Worm (Caenorhabditis elegans) whole organism, young adult: ENCODE measurements around the gene C46C2.2.
A peak's percentile ranks its signal among the peaks of the same experiment; 100 is the strongest.

Experiments
- B0019.2 ChIP-seq: fragments of 200-800 bp; sonication (Bioruptor generic); conservative IDR thresholded peaks from 2 replicates; pipeline ENCODE4 v1.3.6; 2022; ENCODE audit warnings: missing genetic modification reagents, missing genetic modification characterization, missing compliant biosample characterization
- B0035.1 ChIP-seq: sonication (generic microtip); optimal IDR thresholded peaks from 2 replicates; lab custom pipeline; 2016; ENCODE audit warnings: missing genetic modification characterization, mild to moderate bottlenecking, missing compliant biosample characterization, missing genotype, missing genetic modification reagents
- F10E7.11 ChIP-seq: sonication (generic microtip); optimal IDR thresholded peaks from 2 replicates; lab custom pipeline; 2017; ENCODE audit warnings: mild to moderate bottlenecking, missing genetic modification characterization, moderate library complexity, missing compliant biosample characterization
- F52B5.7 ChIP-seq: sonication (generic microtip); optimal IDR thresholded peaks from 2 replicates; lab custom pipeline; 2016; ENCODE audit warnings: mild to moderate bottlenecking, missing genetic modification characterization, missing compliant biosample characterization
- F57C9.4 ChIP-seq: sonication (generic microtip); optimal IDR thresholded peaks from 2 replicates; lab custom pipeline; 2017; ENCODE audit warnings: mild to moderate bottlenecking, missing genetic modification characterization, missing compliant biosample characterization
- Y53F4B.3 ChIP-seq: fragments of 200-800 bp; sonication (Bioruptor generic); IDR thresholded peaks from 2 replicates; pipeline ENCODE4 v1.3.6; 2022; ENCODE audit warnings: missing genetic modification reagents, missing genetic modification characterization, missing compliant biosample characterization
- Y56A3A.18 ChIP-seq: fragments of 200-800 bp; sonication (Bioruptor generic); IDR thresholded peaks from 2 replicates; pipeline ENCODE4 v1.3.6; 2022; ENCODE audit warnings: missing genetic modification reagents, missing genetic modification characterization, missing compliant biosample characterization
- akir-1 ChIP-seq: fragments of 200-800 bp; sonication (Bioruptor generic); optimal IDR thresholded peaks from 2 replicates; lab custom pipeline; 2018; ENCODE audit warnings: mild to moderate bottlenecking, missing genetic modification characterization, moderate library complexity, missing compliant biosample characterization
- attf-5 ChIP-seq: fragments of 200-800 bp; sonication (Bioruptor generic); optimal IDR thresholded peaks from 2 replicates; lab custom pipeline; 2018; ENCODE audit warnings: mild to moderate bottlenecking, missing genetic modification characterization, missing compliant biosample characterization
- cebp-1 ChIP-seq, 2 experiments: fragments of 200-800 bp in 1 of 2; sonication (Bioruptor generic) in 1 of 2; sonication (generic microtip) in 1 of 2; IDR thresholded peaks in 1 of 2; optimal IDR thresholded peaks in 1 of 2; 2 replicates each; pipeline versions ENCODE4 v1.3.6 to Lab custom; 2017 to 2022; ENCODE audit warnings: missing compliant biosample characterization in 2 of 2, missing genetic modification characterization in 2 of 2, mild to moderate bottlenecking in 1 of 2, missing genetic modification reagents in 1 of 2, moderate library complexity in 1 of 2
- ceh-100 ChIP-seq: fragments of 200-800 bp; sonication (Bioruptor generic); IDR thresholded peaks from 2 replicates; pipeline ENCODE4 v1.3.6; 2022; ENCODE audit warnings: missing genetic modification reagents, missing genetic modification characterization, missing compliant biosample characterization
- ceh-27 ChIP-seq: fragments of 200-800 bp; sonication (Bioruptor generic); optimal IDR thresholded peaks from 2 replicates; lab custom pipeline; 2018; ENCODE audit warnings: mild to moderate bottlenecking, missing genetic modification characterization, moderate library complexity, missing compliant biosample characterization
- ceh-58 ChIP-seq: fragments of 200-800 bp; sonication (Bioruptor generic); IDR thresholded peaks from 2 replicates; pipeline ENCODE4 v1.3.6; 2022; ENCODE audit warnings: missing genetic modification characterization, missing compliant biosample characterization
- ceh-79 ChIP-seq: sonication (generic microtip); optimal IDR thresholded peaks from 2 replicates; lab custom pipeline; 2017; ENCODE audit warnings: mild to moderate bottlenecking, missing genetic modification characterization, missing compliant biosample characterization
- chd-7 ChIP-seq: sonication (generic microtip); optimal IDR thresholded peaks from 2 replicates; lab custom pipeline; 2016; ENCODE audit warnings: mild to moderate bottlenecking, missing genetic modification characterization, moderate library complexity, missing compliant biosample characterization
- dox-1 ChIP-seq: fragments of 200-800 bp; sonication (Bioruptor generic); IDR thresholded peaks from 2 replicates; pipeline ENCODE4 v1.3.6; 2022; ENCODE audit warnings: missing genetic modification reagents, missing genetic modification characterization, missing compliant biosample characterization
- dpff-1 ChIP-seq: sonication (generic microtip); optimal IDR thresholded peaks from 2 replicates; lab custom pipeline; 2017; ENCODE audit warnings: mild to moderate bottlenecking, missing genetic modification characterization, missing compliant biosample characterization
- egl-44 ChIP-seq: fragments of 200-800 bp; sonication (Bioruptor generic); IDR thresholded peaks from 2 replicates; pipeline ENCODE4 v1.3.6; 2022; ENCODE audit warnings: missing genetic modification reagents, missing genetic modification characterization, missing compliant biosample characterization
- ekl-4 ChIP-seq: fragments of 200-800 bp; sonication (Bioruptor generic); IDR thresholded peaks from 2 replicates; pipeline ENCODE4 v1.3.6; 2022; ENCODE audit warnings: missing genetic modification reagents, missing genetic modification characterization, missing compliant biosample characterization
- hmg-1.2 ChIP-seq: fragments of 200-800 bp; sonication (Bioruptor generic); IDR thresholded peaks from 2 replicates; pipeline ENCODE4 v1.3.6; 2022; ENCODE audit warnings: missing genetic modification reagents, missing genetic modification characterization, missing compliant biosample characterization
- hsf-1 ChIP-seq: fragments of 200-800 bp; sonication (Bioruptor generic); IDR thresholded peaks from 2 replicates; pipeline ENCODE4 v1.3.6; 2022; ENCODE audit warnings: missing genetic modification reagents, missing genetic modification characterization, missing compliant biosample characterization
- lag-1 ChIP-seq: fragments of 200-800 bp; sonication (Bioruptor generic); IDR thresholded peaks from 2 replicates; pipeline ENCODE4 v1.3.6; 2022; ENCODE audit warnings: missing genetic modification reagents, missing genetic modification characterization, missing compliant biosample characterization
- let-607 ChIP-seq, 2 experiments: fragments of 200-800 bp in 1 of 2; sonication (Bioruptor generic) in 1 of 2; sonication (generic microtip) in 1 of 2; optimal IDR thresholded peaks; 2 replicates each; lab custom pipeline; 2016 to 2018; ENCODE audit warnings: mild to moderate bottlenecking in 2 of 2, missing compliant biosample characterization in 2 of 2, missing genetic modification characterization in 2 of 2, moderate library complexity in 2 of 2, missing genotype in 1 of 2
- lin-35 ChIP-seq, 3 experiments: fragments of 150-350 bp in 2 of 3; sonication (generic microtip) in 1 of 3; optimal IDR thresholded peaks; 2 replicates each; lab custom pipeline; 2014 to 2018; ENCODE audit warnings: missing biosample characterization in 3 of 3, missing genetic modification characterization in 3 of 3, missing genetic modification reagents in 3 of 3
- lin-40 ChIP-seq: sonication (generic microtip); optimal IDR thresholded peaks from 2 replicates; lab custom pipeline; 2016; ENCODE audit warnings: missing genetic modification characterization, mild to moderate bottlenecking, missing compliant biosample characterization, missing genotype, missing genetic modification reagents
- lin-54 ChIP-seq: fragments of 200-800 bp; sonication (Bioruptor generic); optimal IDR thresholded peaks from 2 replicates; lab custom pipeline; 2018; ENCODE audit warnings: mild to moderate bottlenecking, missing genetic modification characterization, missing compliant biosample characterization
- lsy-27 ChIP-seq: sonication (generic microtip); optimal IDR thresholded peaks from 2 replicates; lab custom pipeline; 2017; ENCODE audit warnings: missing genetic modification characterization, mild to moderate bottlenecking, missing compliant biosample characterization, antibody characterized with exemption, missing genotype, borderline replicate concordance; ENCODE audit not compliant: insufficient read depth
- madf-6 ChIP-seq: fragments of 200-800 bp; sonication (Bioruptor generic); IDR thresholded peaks from 2 replicates; pipeline ENCODE4 v1.3.6; 2022; ENCODE audit warnings: missing genetic modification reagents, missing genetic modification characterization, missing compliant biosample characterization
- nfya-2 ChIP-seq: fragments of 200-800 bp; sonication (Bioruptor generic); IDR thresholded peaks from 2 replicates; pipeline ENCODE4 v1.3.6; 2022; ENCODE audit warnings: missing genetic modification reagents, missing genetic modification characterization, missing compliant biosample characterization
- nhr-120 ChIP-seq: fragments of 200-800 bp; sonication (Bioruptor generic); IDR thresholded peaks from 2 replicates; pipeline ENCODE4 v1.3.6; 2022; ENCODE audit warnings: missing genetic modification characterization, missing compliant biosample characterization
- nhr-80 ChIP-seq: sonication (generic microtip); optimal IDR thresholded peaks from 2 replicates; lab custom pipeline; 2016; ENCODE audit warnings: missing genetic modification characterization, missing compliant biosample characterization
- rcor-1 ChIP-seq: fragments of 200-800 bp; sonication (Bioruptor generic); IDR thresholded peaks from 2 replicates; pipeline ENCODE4 v1.3.6; 2022; ENCODE audit warnings: missing genetic modification reagents, missing genetic modification characterization, missing compliant biosample characterization
- rec-8 ChIP-seq, 2 experiments: sonication (generic microtip); optimal IDR thresholded peaks; 2 replicates each; lab custom pipeline; 2016; ENCODE audit warnings: mild to moderate bottlenecking in 2 of 2, missing genetic modification characterization in 2 of 2, missing genetic modification reagents in 2 of 2, missing genotype in 2 of 2, missing biosample characterization in 1 of 2, missing compliant biosample characterization in 1 of 2, moderate library complexity in 1 of 2
- tlf-1 ChIP-seq: fragments of 200-800 bp; sonication (Bioruptor generic); optimal IDR thresholded peaks from 2 replicates; lab custom pipeline; 2018; ENCODE audit warnings: mild to moderate bottlenecking, missing genetic modification characterization, missing compliant biosample characterization
- ztf-18 ChIP-seq: sonication (generic microtip); optimal IDR thresholded peaks from 2 replicates; lab custom pipeline; 2016; ENCODE audit warnings: missing genotype, mild to moderate bottlenecking, missing genetic modification characterization, missing compliant biosample characterization
- ztf-26 ChIP-seq: sonication (generic microtip); optimal IDR thresholded peaks from 2 replicates; lab custom pipeline; 2017; ENCODE audit warnings: missing genetic modification characterization, missing compliant biosample characterization

C46C2.2 gene

ce11 chrIV:9215824-9216223 is 1.7 kb upstream of the C46C2.2 start:
- TF ChIP-seq lag-1 (GFP tag; lab: Robert Waterston, UW) (no peak), hmg-1.2 (no peak), dox-1 (GFP tag; lab: Robert Waterston, UW) (no peak), tlf-1 (no peak), ztf-18 (tag; lab: Kevin White, UChicago) (no peak)

- TF ChIP-seq hmg-1.2 = peak; percentile 62; the same call in 1 of the 2 replicates
- TF ChIP-seq dpff-1 = no peak
- no peak for TF ChIP-seq cebp-1 (GFP tag; IDR thresholded peaks at IDR 0.05; lab: Robert Waterston, UW)
- TF ChIP-seq cebp-1 (tag; optimal IDR thresholded peaks at IDR 0.05; lab: Kevin White, UChicago) = peak; percentile 15
- no peak for TF ChIP-seq ceh-79 (tag; lab: Kevin White, UChicago)
- peak in 1 of 3 experiments; percentile 34 for TF ChIP-seq lin-35 (GFP tag; optimal IDR thresholded peaks at IDR 0.05; lab: Kevin White, UChicago)
- TF ChIP-seq rec-8 (tag; optimal IDR thresholded peaks at IDR 0.05; lab: Kevin White, UChicago) = no peak
- TF ChIP-seq ekl-4 = no peak
- no peak for TF ChIP-seq madf-6 (GFP tag; lab: Robert Waterston, UW)
- TF ChIP-seq F57C9.4 (tag; lab: Kevin White, UChicago) = no peak
- TF ChIP-seq lin-40 (tag; lab: Kevin White, UChicago) = peak; percentile 9
- TF ChIP-seq akir-1 = no peak
- TF ChIP-seq hsf-1 = no peak
- TF ChIP-seq ceh-27 (GFP tag; lab: Kevin White, UChicago) = peak; percentile 10
Observed at ce11 chrIV:9216437-9216836, 1.1 kb upstream of the C46C2.2 start.

ce11 chrIV:9216956-9217355 is 570 bp upstream of the C46C2.2 start:
- TF ChIP-seq Y53F4B.3 (GFP tag; lab: Robert Waterston, UW) (no peak), B0035.1 (tag; lab: Kevin White, UChicago) (no peak), rcor-1 (GFP tag; lab: Robert Waterston, UW) (no peak), nhr-80 (tag; lab: Kevin White, UChicago) (peak; percentile 81), dox-1 (GFP tag; lab: Robert Waterston, UW) (no peak), egl-44 (GFP tag; lab: Robert Waterston, UW) (no peak), chd-7 (no peak), nfya-2 (no peak), lin-54 (GFP tag; lab: Kevin White, UChicago) (no peak), attf-5 (peak; percentile 24), B0019.2 (GFP tag; lab: Robert Waterston, UW) (no peak), ceh-58 (no peak)

- TF ChIP-seq let-607 (tag; optimal IDR thresholded peaks at IDR 0.05; lab: Kevin White, UChicago) = no peak
- TF ChIP-seq ceh-100 (GFP tag; lab: Robert Waterston, UW) = no peak
- TF ChIP-seq nfya-2 = no peak
- no peak for TF ChIP-seq F52B5.7
- no peak for TF ChIP-seq nhr-120 (GFP tag; lab: Robert Waterston, UW)
- TF ChIP-seq lsy-27 = no peak
- no peak for TF ChIP-seq Y56A3A.18 (GFP tag; lab: Robert Waterston, UW)
- no peak for TF ChIP-seq ztf-26 (tag; lab: Kevin White, UChicago)
- TF ChIP-seq F57C9.4 (tag; lab: Kevin White, UChicago) = no peak
- TF ChIP-seq F10E7.11 (tag; lab: Kevin White, UChicago) = no peak
Observed at ce11 chrIV:9218415-9218814, 889 bp downstream of the C46C2.2 start.
